Fruit fly (Drosophila melanogaster): ENCODE results near the gene CG5877.

The CG5877 gene

DNA sequence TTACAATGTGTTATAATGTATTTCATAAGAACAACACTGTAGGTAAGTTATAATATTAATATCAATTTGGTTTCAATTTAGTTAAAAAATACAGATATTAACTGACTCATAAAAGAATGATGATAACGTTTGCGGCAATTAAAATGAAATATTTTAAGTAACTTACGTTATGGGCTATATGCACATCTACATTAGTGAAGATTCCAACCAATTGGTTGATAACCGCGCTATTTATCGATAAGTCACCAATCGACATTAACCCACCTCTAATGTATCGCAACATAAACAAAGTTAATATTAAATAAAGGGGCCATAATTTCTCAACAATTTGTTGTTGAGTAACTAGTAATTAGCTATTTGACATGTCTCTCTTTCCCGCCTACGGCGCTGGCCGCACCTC is at the start of gene CG5877:
Gene CG5877, plus strand, starts transcription at position 238 of the 400 bp plus-strand sequence.
- TF ChIP-seq knrl (GFP tag; IDR thresholded peaks at IDR 0.05; ENCODE audit: partially characterized antibody) (0 out of 3 replicates have a peak, but pooled peaks have one; percentile 12), maf-S (GFP tag; optimal IDR thresholded peaks at IDR 0.05) (no peak), CG16813 (GFP tag; IDR thresholded peaks at IDR 0.05; ENCODE audit: partially characterized antibody) (peak; percentile 50), abd-A (tag; optimal IDR thresholded peaks at IDR 0.05) (peak; percentile 76), CG5245 (GFP tag; optimal IDR thresholded peaks at IDR 0.05) (no peak), Bgb (GFP tag; IDR thresholded peaks at IDR 0.05; ENCODE audit: partially characterized antibody) (peak; percentile 28), Lpt (GFP tag; optimal IDR thresholded peaks at IDR 0.05) (no peak), unc-4 (GFP tag; IDR thresholded peaks at IDR 0.05; ENCODE audit: partially characterized antibody) (peak; percentile 13; the same call in 1 of the 2 replicates), CG8290 (GFP tag; optimal IDR thresholded peaks at IDR 0.05) (no peak), CG8290 (tag; optimal IDR thresholded peaks at IDR 0.05) (peak in 1 of 2 experiments; percentile 16), pzg (GFP tag; optimal IDR thresholded peaks at IDR 0.05) (peak; percentile 47), CG14710 (tag; optimal IDR thresholded peaks at IDR 0.05) (peak; percentile 8), phol (tag; optimal IDR thresholded peaks at IDR 0.05) (peak; percentile 7), CG17568 (GFP tag; optimal IDR thresholded peaks at IDR 0.05) (no peak), cas (GFP tag; IDR thresholded peaks at IDR 0.05) (no peak), dmrt99B (tag; optimal IDR thresholded peaks at IDR 0.05) (no peak), CG9437 (GFP tag; optimal IDR thresholded peaks at IDR 0.05) (peak; percentile 96), CG13287 (GFP tag; IDR thresholded peaks at IDR 0.05; ENCODE audit: partially characterized antibody) (peak; percentile 51; the same call in 1 of the 2 replicates), Scr (GFP tag; IDR thresholded peaks at IDR 0.05; ENCODE audit: partially characterized antibody) (peak; percentile 42), CG4328 (GFP tag; optimal IDR thresholded peaks at IDR 0.05) (no peak), amos (GFP tag; IDR thresholded peaks at IDR 0.05; ENCODE audit: partially characterized antibody) (peak; percentile 58; the same call in 1 of the 2 replicates), Dll (GFP tag; IDR thresholded peaks at IDR 0.05; ENCODE audit: partially characterized antibody) (0 out of 4 replicates have a peak, but pooled peaks have one; percentile 32), MBD-R2 (GFP tag; IDR thresholded peaks at IDR 0.05) (peak; percentile 60), Atf-2 (GFP tag; optimal IDR thresholded peaks at IDR 0.05) (no peak), CTCF (GFP tag; optimal IDR thresholded peaks at IDR 0.05) (peak; percentile 65), pita (GFP tag; optimal IDR thresholded peaks at IDR 0.05) (peak; percentile 52), CG12391 (tag; optimal IDR thresholded peaks at IDR 0.05) (peak; percentile 13), Dip2 (GFP tag; IDR thresholded peaks at IDR 0.05) (no peak), CoRest (tag; optimal IDR thresholded peaks at IDR 0.05) (peak; percentile 5), Sry-δ (GFP tag; optimal IDR thresholded peaks at IDR 0.05) (peak; percentile 83), Dref (GFP tag; IDR thresholded peaks at IDR 0.05) (peak; percentile 88), CG11504 (tag; optimal IDR thresholded peaks at IDR 0.05) (peak; percentile 25), bsh (GFP tag; optimal IDR thresholded peaks at IDR 0.05) (no peak), CG31441 (GFP tag; IDR thresholded peaks at IDR 0.05) (no peak), CG7271 (tag; optimal IDR thresholded peaks at IDR 0.05) (no peak), CG12659 (GFP tag; optimal IDR thresholded peaks at IDR 0.05) (peak; percentile 40), CG17612 (GFP tag; IDR thresholded peaks at IDR 0.05) (no peak), Med (GFP tag) (peak; percentile 21), fu2 (GFP tag; optimal IDR thresholded peaks at IDR 0.05) (no peak), BEAF-32 (GFP tag; optimal IDR thresholded peaks at IDR 0.05) (peak; percentile 51), shn (GFP tag; optimal IDR thresholded peaks at IDR 0.05) (no peak), nmo (GFP tag; optimal IDR thresholded peaks at IDR 0.05) (peak; percentile 16), CG15514 (GFP tag; optimal IDR thresholded peaks at IDR 0.05) (peak; percentile 2), gfzf (GFP tag; optimal IDR thresholded peaks at IDR 0.05) (peak; percentile 37), pfk (GFP tag; optimal IDR thresholded peaks at IDR 0.05) (no peak), vnd (GFP tag; IDR thresholded peaks at IDR 0.05; ENCODE audit: partially characterized antibody) (0 out of 3 replicates have a peak, but pooled peaks have one; percentile 25), CG10267 (tag; optimal IDR thresholded peaks at IDR 0.05) (peak; percentile 8), CG10565 (GFP tag; optimal IDR thresholded peaks at IDR 0.05) (no peak), CG1603 (tag; optimal IDR thresholded peaks at IDR 0.05) (peak; percentile 9)

All from whole organism, embryonic.